Worm (Caenorhabditis elegans) whole organism, L4/young adult: ENCODE results near the gene sec-15.

ENCODE experiments used
- W03F9.2 ChIP-seq: fragments of 150-350 bp; optimal IDR thresholded peaks from 2 replicates; lab custom pipeline; 2014; ENCODE audit warnings: missing biosample characterization, missing genetic modification characterization
- dao-5 ChIP-seq: sonication (generic microtip); optimal IDR thresholded peaks from 2 replicates; lab custom pipeline; 2016; ENCODE audit warnings: missing genotype, missing genetic modification characterization, moderate library complexity, missing compliant biosample characterization
- him-1 ChIP-seq: sonication (generic microtip); optimal IDR thresholded peaks from 2 replicates; lab custom pipeline; 2016; ENCODE audit warnings: missing genotype, missing genetic modification reagents, missing genetic modification characterization, missing compliant biosample characterization

DNA sequence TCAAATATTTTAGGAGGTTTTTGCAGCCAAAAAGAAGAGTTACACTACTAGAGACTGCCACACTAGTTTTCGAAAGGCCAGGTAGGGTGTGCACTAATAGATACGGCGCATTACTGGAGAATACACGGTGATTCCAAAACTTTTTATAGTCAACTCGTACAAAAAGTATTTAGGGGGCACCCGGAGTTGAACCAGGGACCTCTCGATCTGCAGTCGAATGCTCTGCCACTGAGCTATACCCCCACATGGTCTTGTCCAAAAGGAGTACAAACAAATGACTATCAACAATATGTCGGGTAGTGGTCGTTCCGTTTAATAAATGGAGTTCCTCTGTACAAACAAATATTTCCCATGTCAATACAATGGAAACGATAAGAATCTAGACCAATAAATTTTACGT lies 17.6 kb downstream of the sec-15 start:
- TF ChIP-seq him-1 (tag; lab: Kevin White, UChicago) (no peak), dao-5 (tag; lab: Kevin White, UChicago) (no peak), W03F9.2 (no peak)
